Worm (Caenorhabditis elegans): ENCODE results near the gene str-135.
A peak's percentile ranks its signal among the peaks of the same experiment; 100 is the strongest.

Gene str-135

ce11 chrV:8247311-8248105 is 33.2 kb downstream of the str-135 start (continued):
- TF ChIP-seq nhr-111 (GFP tag; optimal IDR thresholded peaks at IDR 0.05) = peak; percentile 54
- TF ChIP-seq lsy-2 (tag; optimal IDR thresholded peaks at IDR 0.05) = peak in 1 of 2 experiments; percentile 65
- TF ChIP-seq saeg-2 (GFP tag; IDR thresholded peaks at IDR 0.05) = no peak
- no peak for TF ChIP-seq hif-1 (tag; optimal IDR thresholded peaks at IDR 0.05)
- TF ChIP-seq pha-4 (GFP tag; IDR thresholded peaks at IDR 0.05) = peak; percentile 57; the same call in 1 of the 2 replicates
- TF ChIP-seq pha-4 (tag; optimal IDR thresholded peaks at IDR 0.05) = no peak
- no peak for TF ChIP-seq nhr-25 (tag; optimal IDR thresholded peaks at IDR 0.05; ENCODE audit: borderline replicate concordance, insufficient read depth)
- TF ChIP-seq daf-12 (tag; optimal IDR thresholded peaks at IDR 0.05) = no peak
- no peak for TF ChIP-seq ceh-28 (tag; optimal IDR thresholded peaks at IDR 0.05)
- no peak for TF ChIP-seq ceh-32 (tag; optimal IDR thresholded peaks at IDR 0.05; ENCODE audit: poor library complexity)
- no peak for TF ChIP-seq nhr-42 (GFP tag; IDR thresholded peaks at IDR 0.05)
- no peak for TF ChIP-seq ceh-62 (tag; optimal IDR thresholded peaks at IDR 0.05)
- TF ChIP-seq arid-1 (GFP tag; conservative IDR thresholded peaks at IDR 0.05) = peak; percentile 36; the same call in 1 of the 2 replicates
- peak; percentile 46; the same call in 1 of the 2 replicates for TF ChIP-seq nhr-41 (GFP tag; IDR thresholded peaks at IDR 0.05)
- peak; percentile 5 for TF ChIP-seq mxl-3 (GFP tag; optimal IDR thresholded peaks at IDR 0.05)
- TF ChIP-seq F49E8.2 (tag; optimal IDR thresholded peaks at IDR 0.05; ENCODE audit: borderline replicate concordance) = peak; percentile 92
- TF ChIP-seq nhr-77 (tag; optimal IDR thresholded peaks at IDR 0.05) = no peak
- TF ChIP-seq Y105C5A.15 (GFP tag; IDR thresholded peaks at IDR 0.05) = no peak
- peak; percentile 16 for TF ChIP-seq R02D3.7 (tag; optimal IDR thresholded peaks at IDR 0.05)
- TF ChIP-seq aly-2 (tag; optimal IDR thresholded peaks at IDR 0.05) = no peak
- peak; percentile 61 for TF ChIP-seq php-3 (GFP tag; IDR thresholded peaks at IDR 0.05)
- TF ChIP-seq ceh-44 (GFP tag; IDR thresholded peaks at IDR 0.05) = peak; percentile 62; the same call in 1 of the 2 replicates
- peak; percentile 12 to 78 for TF ChIP-seq daf-16 (GFP tag; optimal IDR thresholded peaks at IDR 0.05)
- peak; percentile 86 for TF ChIP-seq daf-16 (tag; optimal IDR thresholded peaks at IDR 0.05)
- TF ChIP-seq madf-5 (GFP tag; IDR thresholded peaks at IDR 0.05) = no peak
- no peak for TF ChIP-seq spr-3 (GFP tag; optimal IDR thresholded peaks at IDR 0.05)
- peak; percentile 24; the same call in 1 of the 2 replicates for TF ChIP-seq ceh-20 (GFP tag; IDR thresholded peaks at IDR 0.05)
- no peak for TF ChIP-seq nhr-10 (tag; optimal IDR thresholded peaks at IDR 0.05)
- TF ChIP-seq ces-1 (GFP tag; optimal IDR thresholded peaks at IDR 0.05) = no peak
- peak; percentile 72 for TF ChIP-seq lin-13 (GFP tag; optimal IDR thresholded peaks at IDR 0.05)
- peak; percentile 69 for TF ChIP-seq F10B5.3 (tag; optimal IDR thresholded peaks at IDR 0.05)
- TF ChIP-seq dmd-9 (GFP tag; IDR thresholded peaks at IDR 0.05) = no peak
- no peak for TF ChIP-seq lin-39 (tag; optimal IDR thresholded peaks at IDR 0.05)
- TF ChIP-seq lin-15B (tag; optimal IDR thresholded peaks at IDR 0.05) = no peak
- no peak for TF ChIP-seq lir-3 (tag; optimal IDR thresholded peaks at IDR 0.05)
- TF ChIP-seq unc-62 (GFP tag; optimal IDR thresholded peaks at IDR 0.05 in 1 of 2) = no peak
- TF ChIP-seq unc-62 (tag; optimal IDR thresholded peaks at IDR 0.05) = no peak
- no peak for TF ChIP-seq dpl-1 (GFP tag; optimal IDR thresholded peaks at IDR 0.05)
- TF ChIP-seq lim-7 (GFP tag; IDR thresholded peaks at IDR 0.05) = 0 out of 2 replicates have a peak, but pooled peaks have one; percentile 43
- TF ChIP-seq sdz-12 (GFP tag; optimal IDR thresholded peaks at IDR 0.05) = no peak
- TF ChIP-seq skn-1 (tag; optimal IDR thresholded peaks at IDR 0.05) = no peak
- no peak for TF ChIP-seq cey-2 (tag; optimal IDR thresholded peaks at IDR 0.05; ENCODE audit: borderline replicate concordance, insufficient read depth)
- TF ChIP-seq nhr-28 (tag; optimal IDR thresholded peaks at IDR 0.05) = no peak
- TF ChIP-seq T20F7.1 (GFP tag; optimal IDR thresholded peaks at IDR 0.05) = peak; percentile 53
- TF ChIP-seq nhr-237 (tag; optimal IDR thresholded peaks at IDR 0.05) = no peak
- no peak for TF ChIP-seq nhr-11 (tag; optimal IDR thresholded peaks at IDR 0.05)
- TF ChIP-seq daf-19 (GFP tag; conservative IDR thresholded peaks at IDR 0.05) = 0 out of 2 replicates have a peak, but pooled peaks have one; percentile 65
- peak; percentile 31 for TF ChIP-seq pqm-1 (tag; optimal IDR thresholded peaks at IDR 0.05)
- no peak for TF ChIP-seq F37D6.2 (tag; optimal IDR thresholded peaks at IDR 0.05)
- no peak for TF ChIP-seq lin-29 (GFP tag; IDR thresholded peaks at IDR 0.05)

All from whole organism, L4 larva.